Worm (Caenorhabditis elegans) whole organism, L3 larva: ENCODE results near the gene ent-4.
A peak's percentile ranks its signal among the peaks of the same experiment; 100 is the strongest.

Source experiments
- ZK546.5 ChIP-seq: sonication (generic microtip); optimal IDR thresholded peaks from 2 replicates; lab custom pipeline; 2017; ENCODE audit warnings: missing biosample characterization, missing genetic modification characterization
- aly-2 ChIP-seq: fragments of 150-350 bp; optimal IDR thresholded peaks from 2 replicates; lab custom pipeline; 2014; ENCODE audit warnings: missing biosample characterization, missing genetic modification characterization
- ama-1 ChIP-seq: fragments of 150-350 bp; optimal IDR thresholded peaks from 2 replicates; lab custom pipeline; 2018
- ceh-16 ChIP-seq: sonication (generic microtip); optimal IDR thresholded peaks from 2 replicates; lab custom pipeline; 2017; ENCODE audit warnings: missing biosample characterization, missing genetic modification characterization
- ceh-28 ChIP-seq: fragments of 150-350 bp; optimal IDR thresholded peaks from 2 replicates; lab custom pipeline; 2014; ENCODE audit warnings: missing biosample characterization, missing genetic modification reagents, missing genetic modification characterization
- ceh-82 ChIP-seq: fragments of 150-350 bp; optimal IDR thresholded peaks from 2 replicates; lab custom pipeline; 2014; ENCODE audit warnings: missing biosample characterization, missing genetic modification characterization
- ceh-9 ChIP-seq: sonication (generic microtip); optimal IDR thresholded peaks from 2 replicates; lab custom pipeline; 2018; ENCODE audit warnings: missing biosample characterization, missing genetic modification characterization
- daf-12 ChIP-seq: fragments of 150-350 bp; optimal IDR thresholded peaks from 2 replicates; lab custom pipeline; 2014; ENCODE audit warnings: missing biosample characterization, missing genetic modification reagents, missing genetic modification characterization
- egl-5 ChIP-seq: fragments of 150-350 bp; optimal IDR thresholded peaks from 2 replicates; lab custom pipeline; 2017; ENCODE audit warnings: missing biosample characterization, missing genetic modification reagents, missing genetic modification characterization, inconsistent platforms
- elt-1 ChIP-seq: fragments of 150-350 bp; optimal IDR thresholded peaks from 2 replicates; lab custom pipeline; 2014; ENCODE audit warnings: missing biosample characterization, missing genetic modification characterization
- elt-2 ChIP-seq: sonication (generic microtip); optimal IDR thresholded peaks from 2 replicates; lab custom pipeline; 2016; ENCODE audit warnings: missing genetic modification reagents, mild to moderate bottlenecking, missing genetic modification characterization, missing compliant biosample characterization
- elt-3 ChIP-seq, 3 experiments: fragments of 150-350 bp in 1 of 3; sonication (generic microtip) in 2 of 3; optimal IDR thresholded peaks; 2 replicates in 2 of 3; 4 replicates in 1 of 3; lab custom pipeline; 2014 to 2017; ENCODE audit warnings: missing biosample characterization in 3 of 3, missing genetic modification characterization in 3 of 3
- eor-1 ChIP-seq, 2 experiments: fragments of 150-350 bp; optimal IDR thresholded peaks; 2 replicates each; lab custom pipeline; 2014 to 2018; ENCODE audit warnings: missing biosample characterization in 2 of 2, missing genetic modification characterization in 2 of 2
- fkh-10 ChIP-seq: sonication (generic microtip); optimal IDR thresholded peaks from 2 replicates; lab custom pipeline; 2017; ENCODE audit warnings: missing biosample characterization, missing genetic modification reagents, missing genetic modification characterization
- fkh-2 ChIP-seq: fragments of 150-350 bp; optimal IDR thresholded peaks from 2 replicates; lab custom pipeline; 2014; ENCODE audit warnings: missing biosample characterization, missing genetic modification reagents, missing genetic modification characterization
- fos-1 ChIP-seq: fragments of 150-350 bp; optimal IDR thresholded peaks from 2 replicates; lab custom pipeline; 2014; ENCODE audit warnings: missing biosample characterization, missing genetic modification characterization
- hmg-11 ChIP-seq: sonication (generic microtip); optimal IDR thresholded peaks from 2 replicates; lab custom pipeline; 2016; ENCODE audit warnings: missing genetic modification characterization, missing compliant biosample characterization
- jun-1 ChIP-seq: fragments of 150-350 bp; optimal IDR thresholded peaks from 2 replicates; lab custom pipeline; 2014; ENCODE audit warnings: missing biosample characterization, missing genetic modification reagents, missing genetic modification characterization
- lin-15B ChIP-seq: fragments of 150-350 bp; optimal IDR thresholded peaks from 2 replicates; lab custom pipeline; 2014; ENCODE audit warnings: missing biosample characterization, missing genetic modification characterization
- lin-39 ChIP-seq: fragments of 150-350 bp; optimal IDR thresholded peaks from 2 replicates; lab custom pipeline; 2018; ENCODE audit warnings: missing biosample characterization, missing genetic modification reagents, missing genetic modification characterization
- lsy-12 ChIP-seq: sonication (generic microtip); optimal IDR thresholded peaks from 2 replicates; lab custom pipeline; 2016; ENCODE audit warnings: mild to moderate bottlenecking, missing genetic modification characterization, missing compliant biosample characterization
- nfya-1 ChIP-seq: sonication (generic microtip); optimal IDR thresholded peaks from 2 replicates; lab custom pipeline; 2017; ENCODE audit warnings: missing genetic modification characterization, mild to moderate bottlenecking, missing compliant biosample characterization, antibody characterized with exemption, moderate library complexity; ENCODE audit not compliant: insufficient read depth
- nhr-11 ChIP-seq: fragments of 150-350 bp; optimal IDR thresholded peaks from 2 replicates; lab custom pipeline; 2014; ENCODE audit warnings: missing biosample characterization, missing genetic modification characterization
- nhr-12 ChIP-seq: fragments of 150-350 bp; optimal IDR thresholded peaks from 2 replicates; lab custom pipeline; 2014; ENCODE audit warnings: missing biosample characterization, missing genetic modification characterization
- nhr-23 ChIP-seq: fragments of 150-350 bp; optimal IDR thresholded peaks from 2 replicates; lab custom pipeline; 2014; ENCODE audit warnings: missing biosample characterization, missing genetic modification reagents, missing genetic modification characterization
- nhr-237 ChIP-seq: fragments of 150-350 bp; optimal IDR thresholded peaks from 2 replicates; lab custom pipeline; 2014; ENCODE audit warnings: missing biosample characterization, missing genetic modification characterization
- nhr-25 ChIP-seq: sonication (generic microtip); optimal IDR thresholded peaks from 2 replicates; lab custom pipeline; 2017; ENCODE audit warnings: missing biosample characterization, missing genetic modification characterization
- nhr-28 ChIP-seq: fragments of 150-350 bp; optimal IDR thresholded peaks from 2 replicates; lab custom pipeline; 2014; ENCODE audit warnings: missing biosample characterization, missing genetic modification characterization
- nhr-43 ChIP-seq: sonication (generic microtip); optimal IDR thresholded peaks from 2 replicates; lab custom pipeline; 2016; ENCODE audit warnings: mild to moderate bottlenecking, missing genetic modification characterization, missing compliant biosample characterization; ENCODE audit not compliant: poor library complexity, severe bottlenecking
- nhr-67 ChIP-seq: fragments of 150-350 bp; optimal IDR thresholded peaks from 2 replicates; lab custom pipeline; 2014; ENCODE audit warnings: missing biosample characterization, missing genetic modification characterization
- nhr-76 ChIP-seq: fragments of 150-350 bp; sonication (generic microtip); optimal IDR thresholded peaks from 5 replicates; lab custom pipeline; 2014; ENCODE audit warnings: missing biosample characterization, missing genetic modification characterization
- nhr-77 ChIP-seq: fragments of 150-350 bp; optimal IDR thresholded peaks from 2 replicates; lab custom pipeline; 2014; ENCODE audit warnings: missing biosample characterization, missing genetic modification characterization
- pqm-1 ChIP-seq: fragments of 150-350 bp; optimal IDR thresholded peaks from 2 replicates; lab custom pipeline; 2017; ENCODE audit warnings: missing biosample characterization, missing genetic modification characterization, inconsistent platforms
- skn-1 ChIP-seq: fragments of 150-350 bp; optimal IDR thresholded peaks from 2 replicates; lab custom pipeline; 2014; ENCODE audit warnings: missing biosample characterization, missing genetic modification characterization
- snpc-4 ChIP-seq: fragments of 150-350 bp; optimal IDR thresholded peaks from 2 replicates; lab custom pipeline; 2014; ENCODE audit warnings: missing biosample characterization, missing genetic modification characterization
- unc-39 ChIP-seq: sonication (generic microtip); optimal IDR thresholded peaks from 4 replicates; lab custom pipeline; 2017; ENCODE audit warnings: missing biosample characterization, missing genetic modification characterization
- unc-62 ChIP-seq: fragments of 150-350 bp; sonication (generic microtip); optimal IDR thresholded peaks from 4 replicates; lab custom pipeline; 2014; ENCODE audit warnings: missing biosample characterization, missing genetic modification reagents, missing genetic modification characterization
- ztf-11 ChIP-seq: fragments of 150-350 bp; optimal IDR thresholded peaks from 2 replicates; lab custom pipeline; 2014; ENCODE audit warnings: missing biosample characterization, missing genetic modification characterization

Gene ent-4

DNA sequence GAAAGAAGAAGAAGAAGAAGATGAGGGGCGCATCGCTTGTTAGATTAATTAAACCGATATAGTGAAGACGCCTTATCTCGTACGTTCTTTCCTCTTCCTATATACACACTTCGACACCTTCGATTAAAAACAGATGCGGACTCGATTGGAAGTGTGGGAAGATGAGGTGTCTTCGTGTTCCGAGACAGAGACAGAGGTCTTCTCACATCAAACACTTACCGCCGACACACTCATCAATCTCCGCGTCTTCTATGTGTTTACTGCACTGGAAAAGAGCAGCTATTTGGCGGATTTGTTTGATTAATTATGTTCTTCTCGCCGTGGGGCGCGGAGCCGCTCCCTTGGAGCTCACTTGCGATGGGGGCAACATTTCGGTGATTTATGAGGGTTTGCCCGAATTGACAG lies 27.3 kb upstream of the ent-4 start:
- peak; percentile 38 for TF ChIP-seq egl-5 (tag; lab: Kevin White, UChicago)
- no peak for TF ChIP-seq ceh-9 (tag; lab: Kevin White, UChicago)
- no peak for TF ChIP-seq nhr-43 (tag; lab: Kevin White, UChicago)
- no peak for TF ChIP-seq aly-2 (tag; lab: Kevin White, UChicago)
- no peak for TF ChIP-seq fos-1 (tag; lab: Kevin White, UChicago)
- no peak for TF ChIP-seq fkh-2 (tag; lab: Kevin White, UChicago)
- no peak for TF ChIP-seq nhr-23 (tag; lab: Kevin White, UChicago)
- no peak for TF ChIP-seq ceh-16 (tag; lab: Kevin White, UChicago)
- no peak for TF ChIP-seq nhr-76 (tag; lab: Kevin White, UChicago)
- TF ChIP-seq eor-1 (tag; optimal IDR thresholded peaks at IDR 0.05; lab: Kevin White, UChicago), result no peak
- TF ChIP-seq nhr-77, result no peak
- TF ChIP-seq lsy-12 (tag; lab: Kevin White, UChicago), result no peak
- TF ChIP-seq jun-1 (tag; lab: Kevin White, UChicago), result no peak
- TF ChIP-seq unc-62 (GFP tag; lab: Kevin White, UChicago), result peak; percentile 91
- TF ChIP-seq nfya-1, result peak; percentile 22
- no peak for TF ChIP-seq fkh-10
- TF ChIP-seq elt-3 (tag; optimal IDR thresholded peaks at IDR 0.05; lab: Kevin White, UChicago), result no peak
- TF ChIP-seq elt-1 (tag; lab: Kevin White, UChicago), result peak; percentile 71
- TF ChIP-seq hmg-11 (tag; lab: Kevin White, UChicago), result peak; percentile 1
- TF ChIP-seq nhr-67 (tag; lab: Kevin White, UChicago), result no peak
- TF ChIP-seq ztf-11, result no peak
- peak; percentile 8 for TF ChIP-seq nhr-25 (tag; lab: Kevin White, UChicago)
- TF ChIP-seq lin-15B (tag; lab: Kevin White, UChicago), result no peak
- TF ChIP-seq daf-12 (tag; lab: Kevin White, UChicago), result no peak
- TF ChIP-seq nhr-237 (tag; lab: Kevin White, UChicago), result no peak
- TF ChIP-seq nhr-28 (tag; lab: Kevin White, UChicago), result no peak
- no peak for TF ChIP-seq pqm-1 (tag; lab: Kevin White, UChicago)
- no peak for TF ChIP-seq ZK546.5 (tag; lab: Kevin White, UChicago)
- TF ChIP-seq lin-39, result peak; percentile 99
- no peak for TF ChIP-seq skn-1 (tag; lab: Kevin White, UChicago)
- TF ChIP-seq snpc-4 (tag; lab: Kevin White, UChicago), result no peak
- TF ChIP-seq elt-2 (tag; lab: Kevin White, UChicago), result no peak
- no peak for TF ChIP-seq ceh-28 (tag; lab: Kevin White, UChicago)

DNA sequence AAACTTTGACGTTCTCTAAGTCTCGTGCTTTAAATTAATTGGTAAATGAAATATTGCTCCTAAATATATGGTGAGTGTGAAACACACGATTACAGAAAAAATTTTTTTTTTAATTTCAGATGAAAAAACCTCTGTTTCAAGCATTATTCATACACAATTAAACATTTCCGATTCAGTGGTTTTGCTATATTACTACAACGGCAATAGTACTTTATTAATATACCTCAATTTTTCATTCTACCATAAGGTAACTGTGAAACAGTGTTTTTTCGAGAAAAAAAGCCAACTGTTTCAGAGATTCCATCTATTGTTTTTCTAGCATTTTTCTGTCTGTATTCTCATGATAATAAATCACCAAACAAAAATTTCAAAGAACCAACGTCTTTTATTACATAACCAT lies 25.9 kb upstream of the ent-4 start:
- TF ChIP-seq ceh-82 (no peak), egl-5 (tag; lab: Kevin White, UChicago) (no peak), nhr-12 (tag; lab: Kevin White, UChicago) (no peak), nhr-23 (tag; lab: Kevin White, UChicago) (no peak), nhr-25 (tag; lab: Kevin White, UChicago) (peak; percentile 30), unc-39 (tag; lab: Kevin White, UChicago) (no peak), fkh-10 (no peak), nhr-11 (no peak)

DNA sequence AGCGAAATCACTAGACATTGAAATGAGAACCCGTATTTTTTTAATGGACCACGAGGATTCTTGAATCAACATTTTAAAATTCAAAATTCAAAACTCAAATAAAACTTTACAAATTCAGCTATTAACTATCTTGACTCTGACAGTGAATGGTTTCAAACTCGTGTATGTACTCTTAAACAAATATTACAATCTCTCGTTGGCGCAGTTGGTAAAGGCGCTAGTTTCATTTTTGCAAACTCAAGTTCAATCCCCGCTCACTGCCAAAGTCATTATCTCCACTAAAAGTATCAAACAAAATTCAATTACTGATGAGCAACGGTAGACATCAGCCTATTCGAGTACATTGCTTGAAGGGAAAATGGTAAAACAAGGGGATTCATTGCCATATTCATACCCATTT lies 25.3 kb upstream of the ent-4 start:
- TF ChIP-seq unc-39 (tag; lab: Kevin White, UChicago) (no peak), nhr-43 (tag; lab: Kevin White, UChicago) (peak; percentile 3), hmg-11 (tag; lab: Kevin White, UChicago) (no peak), nhr-12 (tag; lab: Kevin White, UChicago) (no peak), snpc-4 (tag; lab: Kevin White, UChicago) (peak; percentile 50), ceh-82 (no peak), nhr-67 (tag; lab: Kevin White, UChicago) (no peak), skn-1 (tag; lab: Kevin White, UChicago) (no peak)

DNA sequence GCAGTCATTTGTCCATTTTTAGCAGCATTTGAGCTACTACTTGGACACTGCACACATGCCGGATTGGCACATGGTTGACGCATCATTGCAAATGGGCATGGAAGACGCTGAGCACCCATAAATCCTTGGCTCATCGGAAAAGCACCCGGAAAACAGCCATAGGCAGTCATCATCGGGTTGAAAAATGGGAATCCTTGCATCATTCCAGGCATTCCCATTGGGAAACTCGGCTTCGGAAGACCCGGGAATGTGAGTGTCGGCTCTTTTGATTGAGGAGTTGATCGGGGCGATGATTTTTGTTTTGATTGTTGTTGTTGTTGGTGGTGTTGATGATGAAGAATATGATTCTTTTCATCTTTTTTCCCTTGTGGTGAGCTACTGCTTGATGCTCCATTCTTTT lies 24.0 kb upstream of the ent-4 start:
- TF ChIP-seq ama-1 (lab: Kevin White, UChicago), result peak; percentile 65
- no peak for TF ChIP-seq fkh-2 (tag; lab: Kevin White, UChicago)
